Fruit fly (Drosophila melanogaster): ENCODE results near the gene CG7857.

CG7857 gene

dm6 chr3L:15548843-15549242, 44.1 kb upstream of the CG7857 start (continued):
- TF ChIP-seq fd3F (GFP tag; optimal IDR thresholded peaks at IDR 0.05) (peak; percentile 45), bab2 (GFP tag; optimal IDR thresholded peaks at IDR 0.05) (peak; percentile 32), ranshi (GFP tag; IDR thresholded peaks at IDR 0.05) (no peak), cwo (GFP tag; optimal IDR thresholded peaks at IDR 0.05) (peak; percentile 32), HLH54F (GFP tag; optimal IDR thresholded peaks at IDR 0.05) (no peak)

dm6 chr3L:15547187-15547790, 42.6 kb upstream of the CG7857 start:
- TF ChIP-seq CG10431 (GFP tag; optimal IDR thresholded peaks at IDR 0.05) (no peak), CG4424 (GFP tag; optimal IDR thresholded peaks at IDR 0.05) (no peak), sd (tag; optimal IDR thresholded peaks at IDR 0.05) (peak; percentile 41), sc (optimal IDR thresholded peaks at IDR 0.05) (no peak), sc (GFP tag; optimal IDR thresholded peaks at IDR 0.05) (no peak), corto (GFP tag; optimal IDR thresholded peaks at IDR 0.05) (peak; percentile 56), GATAe (GFP tag; conservative IDR thresholded peaks at IDR 0.05) (0 out of 2 replicates have a peak, but pooled peaks have one; percentile 18), CG2678 (tag; optimal IDR thresholded peaks at IDR 0.05) (no peak), D (optimal IDR thresholded peaks at IDR 0.05) (no peak), D (GFP tag; optimal IDR thresholded peaks at IDR 0.05) (no peak), grn (GFP tag; optimal IDR thresholded peaks at IDR 0.05) (peak; percentile 29), mirr (GFP tag; optimal IDR thresholded peaks at IDR 0.05) (peak; percentile 23), CG12769 (tag; optimal IDR thresholded peaks at IDR 0.05) (peak; percentile 2), CG7271 (tag; optimal IDR thresholded peaks at IDR 0.05) (no peak), exex (tag; optimal IDR thresholded peaks at IDR 0.05) (peak; percentile 80), CG17359 (tag; optimal IDR thresholded peaks at IDR 0.05) (no peak), tup (GFP tag; optimal IDR thresholded peaks at IDR 0.05) (no peak), sug (tag; optimal IDR thresholded peaks at IDR 0.05) (peak; percentile 72), chinmo (GFP tag; IDR thresholded peaks at IDR 0.05; ENCODE audit: partially characterized antibody) (0 out of 4 replicates have a peak, but pooled peaks have one; percentile 59), CG12155 (GFP tag; optimal IDR thresholded peaks at IDR 0.05) (no peak)

- no peak for TF ChIP-seq tio (GFP tag; optimal IDR thresholded peaks at IDR 0.05)
- no peak for TF ChIP-seq stwl (tag; optimal IDR thresholded peaks at IDR 0.05)
- no peak for TF ChIP-seq Atf-2 (GFP tag; optimal IDR thresholded peaks at IDR 0.05)
- peak; percentile 35 for TF ChIP-seq Xrp1 (GFP tag; IDR thresholded peaks at IDR 0.05)
- TF ChIP-seq Hr3 (GFP tag; optimal IDR thresholded peaks at IDR 0.05), result no peak
- no peak for TF ChIP-seq bowl (GFP tag; IDR thresholded peaks at IDR 0.05)
- TF ChIP-seq CG15601 (tag; optimal IDR thresholded peaks at IDR 0.05), result peak; percentile 6
- TF ChIP-seq ase (GFP tag; IDR thresholded peaks at IDR 0.05), result 0 out of 3 replicates have a peak, but pooled peaks have one; percentile 26
- no peak for TF ChIP-seq hth (optimal IDR thresholded peaks at IDR 0.05)
- TF ChIP-seq CG2202 (tag; optimal IDR thresholded peaks at IDR 0.05), result no peak
- no peak for TF ChIP-seq crp (GFP tag; optimal IDR thresholded peaks at IDR 0.05)
- no peak for TF ChIP-seq CG2875 (GFP tag; optimal IDR thresholded peaks at IDR 0.05)
- no peak for TF ChIP-seq Doc3 (GFP tag; IDR thresholded peaks at IDR 0.05; ENCODE audit: partially characterized antibody)
- TF ChIP-seq sens (GFP tag), result peak; percentile 66
- TF ChIP-seq chm (GFP tag; IDR thresholded peaks at IDR 0.05), result no peak
- TF ChIP-seq CG18262 (tag; optimal IDR thresholded peaks at IDR 0.05), result peak; percentile 41
- TF ChIP-seq Hsf (GFP tag; optimal IDR thresholded peaks at IDR 0.05), result no peak
- TF ChIP-seq CG4404 (GFP tag; IDR thresholded peaks at IDR 0.05), result no peak
- TF ChIP-seq ftz-f1 (GFP tag; optimal IDR thresholded peaks at IDR 0.05), result no peak
- no peak for TF ChIP-seq pum (GFP tag; optimal IDR thresholded peaks at IDR 0.05)
- no peak for TF ChIP-seq Ravus (GFP tag; IDR thresholded peaks at IDR 0.05)
- TF ChIP-seq lmd (GFP tag; IDR thresholded peaks at IDR 0.05), result 0 out of 2 replicates have a peak, but pooled peaks have one; percentile 17
Measured at dm6 chr3L:15544455-15545415, 40.0 kb upstream of the CG7857 start.
